Fruit fly (Drosophila melanogaster) Kc167 (cell line): Measurements from ENCODE around the gene CG11581.

Experiments
- Myc ChIP-seq: fragments of >200 bp; optimal IDR thresholded peaks from 2 replicates; lab custom pipeline; 2017; ENCODE audit warnings: missing external identifiers
- Sin3A ChIP-seq: fragments of >200 bp; optimal IDR thresholded peaks from 2 replicates; lab custom pipeline; 2018; ENCODE audit warnings: missing external identifiers
- h ChIP-seq: fragments of >200 bp; optimal IDR thresholded peaks from 3 replicates; lab custom pipeline; 2018; ENCODE audit warnings: missing external identifiers
- insv ChIP-seq: fragments of >200 bp; optimal IDR thresholded peaks from 3 replicates; lab custom pipeline; 2018; ENCODE audit warnings: missing external identifiers
- psq ChIP-seq: fragments of >200 bp; optimal IDR thresholded peaks from 2 replicates; lab custom pipeline; 2017; ENCODE audit warnings: missing external identifiers
- ttk ChIP-seq: sonication (Bioruptor generic); optimal IDR thresholded peaks from 2 replicates; lab custom pipeline; 2017; ENCODE audit warnings: missing external identifiers

CG11581 gene

DNA sequence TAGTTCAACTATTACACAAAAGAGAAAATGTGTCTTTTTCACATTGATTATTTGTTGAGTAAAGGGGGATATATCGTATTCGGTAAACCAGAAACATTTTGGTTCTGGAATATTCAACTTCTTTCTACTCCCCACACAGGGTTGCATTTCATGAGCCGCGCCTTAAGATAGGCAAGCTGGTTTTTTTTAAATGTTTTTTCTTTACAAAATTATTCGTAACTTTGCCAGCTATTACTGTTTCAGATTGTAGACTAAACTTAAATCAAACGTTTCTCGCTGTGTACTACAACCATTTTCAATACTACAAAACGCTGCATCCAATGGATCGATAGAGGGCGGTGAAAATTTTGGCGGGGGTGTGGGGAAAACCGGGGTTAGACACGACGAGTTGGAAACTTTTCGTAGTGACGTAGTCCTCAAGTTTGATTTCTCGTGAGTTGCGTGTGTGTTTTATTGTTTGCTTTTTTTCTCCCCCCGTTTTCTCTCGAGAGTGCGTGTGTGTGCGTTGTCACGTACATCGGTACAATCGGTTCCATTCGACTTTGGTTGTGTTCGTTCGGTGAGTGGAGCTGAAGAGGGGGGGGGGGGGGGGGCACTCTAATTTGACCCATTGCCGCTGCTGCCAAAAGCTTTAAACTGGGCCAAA is 36.9 kb downstream of the CG11581 start:
- TF ChIP-seq Myc (no peak), h (lab: Kevin White, UChicago) (no peak), ttk (lab: Kevin White, UChicago) (no peak)

DNA sequence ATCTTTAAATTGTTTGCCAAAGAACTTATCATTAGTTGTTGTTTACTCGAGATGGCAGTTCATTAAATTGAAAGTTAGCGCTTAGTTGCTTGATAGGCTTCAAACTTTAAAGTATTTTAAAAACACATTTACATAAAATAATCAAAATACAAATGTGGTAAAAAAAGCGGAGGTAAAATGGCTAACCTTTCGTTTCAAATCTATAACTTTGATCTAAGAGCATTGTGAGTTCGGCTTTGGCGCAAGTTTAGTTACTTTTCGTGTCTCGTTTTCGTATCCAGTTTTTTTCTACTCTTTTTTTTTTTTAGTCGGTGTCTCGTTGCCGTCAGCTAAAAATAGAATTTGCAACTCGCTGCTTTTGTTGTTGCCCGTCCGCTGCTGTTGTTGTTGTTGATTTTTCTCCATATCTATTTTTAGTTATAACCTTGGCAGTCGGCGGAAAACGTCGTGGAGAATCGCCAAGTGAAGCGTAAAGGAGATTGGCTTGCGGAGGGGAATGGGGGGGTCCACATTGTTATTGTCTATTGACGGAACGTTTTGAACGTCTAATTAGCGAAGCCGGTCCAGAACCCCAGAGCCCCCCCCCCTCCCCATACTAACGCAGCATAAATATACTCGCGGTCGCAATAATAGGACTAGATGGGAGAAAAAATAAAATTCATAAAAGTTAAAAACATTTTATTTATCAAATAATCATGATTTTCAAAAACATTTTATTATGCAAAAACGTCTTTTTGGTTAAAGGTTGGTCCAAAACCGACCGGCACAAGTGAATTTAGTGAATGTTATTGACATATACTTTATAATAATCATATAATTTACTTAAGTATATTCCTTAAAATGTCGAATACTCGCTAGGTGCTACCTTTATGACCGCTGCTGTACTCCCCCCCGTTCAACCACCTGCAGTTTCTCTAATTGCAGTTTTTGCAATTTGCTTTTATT is 38.1 kb downstream of the CG11581 start:
- no peak for TF ChIP-seq Sin3A
- no peak for TF ChIP-seq psq (lab: Kevin White, UChicago)
- TF ChIP-seq h (lab: Kevin White, UChicago) = no peak
- TF ChIP-seq ttk (lab: Kevin White, UChicago) = no peak
- TF ChIP-seq Myc = no peak
- TF ChIP-seq insv (lab: Kevin White, UChicago) = no peak

DNA sequence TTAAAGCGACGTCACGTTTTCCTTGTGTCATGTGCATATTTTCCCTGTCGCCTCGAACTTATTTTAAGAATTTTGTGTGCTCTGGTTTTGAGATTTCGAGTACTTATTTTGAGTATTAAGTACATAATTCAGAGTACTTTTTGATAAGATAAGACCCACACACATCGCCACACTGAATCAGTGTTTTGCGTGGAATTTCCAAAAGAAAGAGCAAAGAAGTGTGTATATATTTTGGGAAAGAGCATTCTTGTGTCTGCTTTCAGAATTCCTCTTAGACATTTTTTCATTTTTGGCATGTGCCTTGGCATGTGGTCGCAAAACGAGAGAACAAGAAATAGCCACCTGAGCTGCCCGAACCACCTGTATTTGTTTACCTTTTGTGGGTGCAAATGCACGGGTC is 39.1 kb downstream of the CG11581 start:
- TF ChIP-seq ttk (lab: Kevin White, UChicago) (no peak), psq (lab: Kevin White, UChicago) (no peak)

DNA sequence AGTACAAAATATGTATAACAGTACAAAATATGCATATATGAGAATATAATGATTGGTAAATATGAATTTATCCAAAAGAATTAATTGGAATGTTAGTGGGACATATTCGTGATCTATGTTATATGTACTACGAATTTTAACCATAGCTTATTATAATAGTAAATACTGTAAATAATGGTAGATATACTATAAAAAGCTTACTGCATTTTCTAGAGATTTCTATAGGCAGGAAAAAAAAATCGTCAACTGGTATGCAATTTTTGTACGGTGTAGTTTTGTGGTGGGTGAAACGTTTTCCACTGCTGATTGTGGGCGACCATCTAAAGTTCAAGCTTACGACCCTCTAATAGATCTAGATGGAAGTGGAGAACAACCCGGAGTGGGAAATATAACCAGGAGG is 40.1 kb downstream of the CG11581 start:
- TF ChIP-seq insv (lab: Kevin White, UChicago) = no peak
- TF ChIP-seq ttk (lab: Kevin White, UChicago) = no peak
- no peak for TF ChIP-seq psq (lab: Kevin White, UChicago)
- no peak for TF ChIP-seq Sin3A
- no peak for TF ChIP-seq h (lab: Kevin White, UChicago)
- TF ChIP-seq Myc = no peak

- TF ChIP-seq psq (lab: Kevin White, UChicago) = no peak
- TF ChIP-seq insv (lab: Kevin White, UChicago) = no peak
- TF ChIP-seq Myc = no peak
- no peak for TF ChIP-seq h (lab: Kevin White, UChicago)
- no peak for TF ChIP-seq ttk (lab: Kevin White, UChicago)
- TF ChIP-seq Sin3A = no peak
Observed at dm6 chrX:14218045-14218483, 41.3 kb downstream of the CG11581 start.

DNA sequence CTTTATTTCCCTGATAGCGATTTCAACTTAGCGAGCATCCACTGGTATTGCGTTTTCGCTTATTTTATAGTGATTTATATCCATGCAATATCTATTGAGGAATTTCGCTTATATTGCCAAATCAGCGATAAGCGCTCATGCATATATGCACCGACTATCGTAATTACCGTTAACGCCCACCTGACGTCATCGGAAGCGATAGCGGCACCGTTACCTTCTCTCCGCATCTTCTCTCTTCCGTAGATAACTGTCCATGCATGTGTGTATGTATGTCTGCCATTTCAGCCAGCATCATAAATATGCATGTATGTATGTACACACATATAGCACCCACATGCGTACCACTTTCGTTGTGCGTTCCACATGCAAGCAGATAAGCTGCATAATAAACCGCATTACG is 44.5 kb downstream of the CG11581 start:
- no peak for TF ChIP-seq ttk (lab: Kevin White, UChicago)
- no peak for TF ChIP-seq Myc
- TF ChIP-seq Sin3A = no peak
- no peak for TF ChIP-seq psq (lab: Kevin White, UChicago)
- no peak for TF ChIP-seq h (lab: Kevin White, UChicago)

DNA sequence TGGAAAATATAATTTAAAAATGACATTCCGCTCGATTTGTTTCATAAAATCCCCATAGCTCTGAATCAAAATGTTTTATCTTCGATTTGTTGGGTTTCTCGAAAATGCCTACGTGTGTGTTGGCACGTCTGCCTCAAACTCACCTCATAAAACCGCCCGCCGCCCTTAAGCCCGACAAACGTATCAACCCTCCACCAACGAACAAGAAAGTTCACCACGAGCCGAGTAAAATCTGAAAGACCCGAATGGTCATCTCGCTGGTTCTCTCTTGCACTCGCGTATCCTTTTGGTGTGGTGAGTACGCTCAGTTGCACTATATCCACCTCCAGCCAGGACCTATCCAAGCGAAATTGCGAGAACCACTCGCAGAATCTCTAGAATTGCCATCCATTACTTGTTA is 45.3 kb downstream of the CG11581 start:
- TF ChIP-seq Myc (no peak), insv (lab: Kevin White, UChicago) (no peak), ttk (lab: Kevin White, UChicago) (no peak), Sin3A (no peak), h (lab: Kevin White, UChicago) (no peak), psq (lab: Kevin White, UChicago) (no peak)

- no peak for TF ChIP-seq Myc
- TF ChIP-seq Sin3A = no peak
- no peak for TF ChIP-seq ttk (lab: Kevin White, UChicago)
- TF ChIP-seq psq (lab: Kevin White, UChicago) = no peak
- TF ChIP-seq h (lab: Kevin White, UChicago) = no peak
- TF ChIP-seq insv (lab: Kevin White, UChicago) = no peak
Observed at dm6 chrX:14225665-14226064, 48.9 kb downstream of the CG11581 start, which contains the start of gene CG11674. TSS of gene CG11674 (minus strand) at chrX:14225879.

DNA sequence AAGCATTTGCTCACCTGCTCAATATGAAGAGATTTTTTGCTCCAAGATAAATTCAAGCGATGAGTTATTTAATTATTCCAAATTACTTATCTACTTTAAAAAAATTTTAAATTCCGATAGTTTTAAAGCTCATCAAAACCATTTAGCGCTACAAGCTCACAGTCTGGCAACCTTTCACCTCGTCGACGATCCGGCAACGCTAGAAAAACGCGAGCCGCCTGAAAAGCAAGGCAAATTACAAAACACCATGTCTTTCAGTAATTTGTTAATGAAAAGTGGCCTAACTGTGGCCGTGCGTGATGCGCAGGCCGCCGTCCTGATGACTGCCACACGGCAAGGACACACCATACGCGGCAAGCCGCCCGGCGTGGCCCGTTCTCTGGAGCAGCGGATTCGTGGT is 49.4 kb downstream of the CG11581 start, which contains the start of gene mRpL38:
Gene mRpL38 (plus strand): TSS at position 197 of the 400 bp plus-strand sequence.
- TF ChIP-seq psq (lab: Kevin White, UChicago) = no peak

DNA sequence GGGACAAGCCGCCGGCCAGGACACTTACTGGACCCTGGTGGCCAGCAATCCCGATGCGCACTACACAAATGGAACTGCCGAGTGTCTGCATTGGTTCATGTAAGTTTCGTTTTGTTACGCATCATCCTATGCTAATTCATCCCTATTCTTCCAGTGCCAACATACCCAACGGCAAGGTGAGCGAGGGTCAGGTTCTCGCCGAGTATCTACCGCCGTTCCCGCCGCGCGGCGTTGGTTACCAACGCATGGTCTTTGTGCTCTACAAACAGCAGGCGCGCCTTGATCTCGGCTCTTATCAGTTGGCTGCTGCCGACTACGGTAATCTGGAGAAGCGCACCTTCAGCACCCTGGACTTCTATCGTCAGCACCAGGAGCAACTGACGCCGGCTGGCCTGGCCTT is 50.3 kb downstream of the CG11581 start:
- TF ChIP-seq psq (lab: Kevin White, UChicago) = no peak
- TF ChIP-seq ttk (lab: Kevin White, UChicago) = no peak
- TF ChIP-seq insv (lab: Kevin White, UChicago) = no peak
- no peak for TF ChIP-seq Sin3A
- no peak for TF ChIP-seq h (lab: Kevin White, UChicago)
- no peak for TF ChIP-seq Myc
